Fruit fly (Drosophila melanogaster) whole organism, embryonic: ENCODE data around the gene Trmt6.

Experiments used
- Asciz ChIP-seq: fragments of 200-800 bp; sonication (Bioruptor generic); optimal IDR thresholded peaks from 2 replicates; lab custom pipeline; 2017; ENCODE audit warnings: missing biosample characterization, mild to moderate bottlenecking, missing genetic modification characterization, missing genetic modification reagents
- CG10543 ChIP-seq: fragments of 200-800 bp; sonication (Bioruptor generic); optimal IDR thresholded peaks from 3 replicates; lab custom pipeline; 2017; ENCODE audit warnings: missing biosample characterization, mild to moderate bottlenecking, missing genetic modification characterization, moderate library complexity
- CG10979 ChIP-seq: fragments of 200-800 bp; sonication (Bioruptor generic); optimal IDR thresholded peaks from 2 replicates; lab custom pipeline; 2018; ENCODE audit warnings: missing biosample characterization, mild to moderate bottlenecking, missing genetic modification characterization, moderate library complexity
- CG12104 ChIP-seq: fragments of 200-800 bp; sonication (Bioruptor generic); optimal IDR thresholded peaks from 3 replicates; lab custom pipeline; 2016; ENCODE audit warnings: missing biosample characterization, missing genetic modification characterization
- CG12155 ChIP-seq: fragments of 200-800 bp; sonication (Bioruptor generic); optimal IDR thresholded peaks from 3 replicates; lab custom pipeline; 2016; ENCODE audit warnings: missing biosample characterization, missing genetic modification characterization
- CG12942 ChIP-seq: fragments of 200-800 bp; sonication (Bioruptor generic); optimal IDR thresholded peaks from 3 replicates; lab custom pipeline; 2016; ENCODE audit warnings: missing biosample characterization, missing genetic modification characterization
- CG13894 ChIP-seq: fragments of 200-800 bp; sonication (Bioruptor generic); optimal IDR thresholded peaks from 3 replicates; lab custom pipeline; 2018; ENCODE audit warnings: missing biosample characterization, mild to moderate bottlenecking, missing genetic modification characterization, moderate library complexity
- CG15479 ChIP-seq: fragments of 200-800 bp; sonication (Bioruptor generic); optimal IDR thresholded peaks from 3 replicates; lab custom pipeline; 2019; ENCODE audit warnings: missing biosample characterization, mild to moderate bottlenecking, missing genetic modification characterization, moderate library complexity
- CG17385 ChIP-seq: fragments of 200-800 bp; sonication (Bioruptor generic); optimal IDR thresholded peaks from 3 replicates; lab custom pipeline; 2018; ENCODE audit warnings: missing biosample characterization, mild to moderate bottlenecking, missing genetic modification characterization
- CG1832 ChIP-seq: fragments of 200-800 bp; sonication (Bioruptor generic); optimal IDR thresholded peaks from 2 replicates; lab custom pipeline; 2017; ENCODE audit warnings: missing biosample characterization, mild to moderate bottlenecking, missing genetic modification characterization, inconsistent platforms
- CG32532 ChIP-seq: fragments of 200-800 bp; sonication (Bioruptor generic); IDR thresholded peaks from 2 replicates; pipeline ENCODE4 v1.3.6; 2022; ENCODE audit warnings: missing biosample characterization, missing genetic modification characterization
- CG34376 ChIP-seq: fragments of 200-800 bp; sonication (Bioruptor generic); optimal IDR thresholded peaks from 2 replicates; lab custom pipeline; 2018; ENCODE audit warnings: missing biosample characterization, mild to moderate bottlenecking, missing genetic modification characterization
- CG3995 ChIP-seq: fragments of 200-800 bp; sonication (Bioruptor generic); optimal IDR thresholded peaks from 3 replicates; lab custom pipeline; 2016; ENCODE audit warnings: missing biosample characterization, missing genetic modification characterization
- CG6272 ChIP-seq: fragments of 200-800 bp; sonication (Bioruptor generic); IDR thresholded peaks from 2 replicates; pipeline ENCODE4 v1.3.6; 2022; ENCODE audit warnings: missing biosample characterization, missing genetic modification characterization
- CG7357 ChIP-seq: fragments of 200-800 bp; sonication (Bioruptor generic); IDR thresholded peaks from 3 replicates; pipeline ENCODE4 v1.3.6; 2022; ENCODE audit warnings: missing biosample characterization, missing genetic modification characterization
- CG8359 ChIP-seq: fragments of 200-800 bp; sonication (Bioruptor generic); optimal IDR thresholded peaks from 2 replicates; lab custom pipeline; 2017; ENCODE audit warnings: missing biosample characterization, mild to moderate bottlenecking, missing genetic modification characterization, borderline replicate concordance
- CTCF ChIP-seq: fragments of 200-800 bp; sonication (Bioruptor generic); optimal IDR thresholded peaks from 2 replicates; lab custom pipeline; 2017; ENCODE audit warnings: missing biosample characterization, mild to moderate bottlenecking, missing genetic modification characterization, moderate library complexity
- Ets65A ChIP-seq: fragments of 200-800 bp; sonication (Bioruptor generic); peaks from one replicate; lab custom pipeline; 2016; ENCODE audit warnings: missing biosample characterization, missing genetic modification characterization
- HLHmδ ChIP-seq: fragments of 200-800 bp; sonication (Bioruptor generic); optimal IDR thresholded peaks from 2 replicates; lab custom pipeline; 2018; ENCODE audit warnings: missing biosample characterization, mild to moderate bottlenecking, missing genetic modification characterization, moderate library complexity
- HmgD ChIP-seq: fragments of 200-800 bp; sonication (Bioruptor generic); optimal IDR thresholded peaks from 3 replicates; lab custom pipeline; 2016; ENCODE audit warnings: missing biosample characterization, missing genetic modification characterization
- Ravus ChIP-seq: fragments of 200-800 bp; sonication (Bioruptor generic); IDR thresholded peaks from 2 replicates; pipeline ENCODE4 v1.3.6; 2022; ENCODE audit warnings: missing biosample characterization, missing genetic modification characterization
- Stat92E ChIP-seq, 3 experiments: fragments of >200 bp in 2 of 3; fragments of 200-800 bp in 1 of 3; sonication (Bioruptor generic) in 1 of 3; optimal IDR thresholded peaks; 2 replicates each; lab custom pipeline; 2017 to 2019; ENCODE audit warnings: missing biosample characterization in 3 of 3, missing genetic modification characterization in 3 of 3, mild to moderate bottlenecking in 1 of 3, moderate library complexity in 1 of 3
- Tbp ChIP-seq: fragments of >200 bp; optimal IDR thresholded peaks from 2 replicates; lab custom pipeline; 2018; ENCODE audit warnings: missing biosample characterization, missing genetic modification characterization
- Trl ChIP-seq, 3 experiments: fragments of >200 bp in 2 of 3; fragments of 200-800 bp in 1 of 3; sonication (Bioruptor generic) in 1 of 3; optimal IDR thresholded peaks; 2 replicates in 1 of 3; 3 replicates in 2 of 3; lab custom pipeline; 2016 to 2017; ENCODE audit warnings: missing biosample characterization in 1 of 3, missing genetic modification characterization in 1 of 3
- ab ChIP-seq: fragments of 200-800 bp; sonication (Bioruptor generic); optimal IDR thresholded peaks from 2 replicates; lab custom pipeline; 2016; ENCODE audit warnings: missing biosample characterization, missing genetic modification characterization
- ap ChIP-seq: fragments of 200-800 bp; sonication (Bioruptor generic); IDR thresholded peaks from 2 replicates; pipeline ENCODE4 v1.3.6; 2022; ENCODE audit warnings: missing biosample characterization, missing genetic modification characterization
- ara ChIP-seq: fragments of 200-800 bp; sonication (Bioruptor generic); IDR thresholded peaks from 2 replicates; pipeline ENCODE4 v1.3.6; 2022; ENCODE audit warnings: missing biosample characterization, missing genetic modification characterization
- bcd ChIP-seq: fragments of 200-800 bp; sonication (Bioruptor generic); optimal IDR thresholded peaks from 2 replicates; lab custom pipeline; 2017; ENCODE audit warnings: missing biosample characterization, mild to moderate bottlenecking, missing genetic modification characterization
- bigmax ChIP-seq: fragments of 200-800 bp; sonication (Bioruptor generic); optimal IDR thresholded peaks from 2 replicates; lab custom pipeline; 2018; ENCODE audit warnings: missing biosample characterization, mild to moderate bottlenecking, missing genetic modification characterization
- caup ChIP-seq: fragments of 200-800 bp; sonication (Bioruptor generic); optimal IDR thresholded peaks from 3 replicates; lab custom pipeline; 2017; ENCODE audit warnings: missing biosample characterization, mild to moderate bottlenecking, missing genetic modification characterization, moderate library complexity; ENCODE audit not compliant: severe bottlenecking
- chinmo ChIP-seq: fragments of 200-800 bp; sonication (Bioruptor generic); IDR thresholded peaks from 4 replicates; pipeline ENCODE4 v1.3.6; 2022; ENCODE audit warnings: missing biosample characterization, missing genetic modification characterization; ENCODE audit not compliant: partially characterized antibody
- cwo ChIP-seq: fragments of 200-800 bp; sonication (Bioruptor generic); optimal IDR thresholded peaks from 3 replicates; lab custom pipeline; 2017; ENCODE audit warnings: missing biosample characterization, missing genetic modification characterization, mild to moderate bottlenecking, moderate library complexity, missing genetic modification reagents
- disco-r ChIP-seq: fragments of 200-800 bp; sonication (Bioruptor generic); optimal IDR thresholded peaks from 2 replicates; lab custom pipeline; 2016; ENCODE audit warnings: missing biosample characterization, missing genetic modification characterization
- ewg ChIP-seq: fragments of 200-800 bp; sonication (Bioruptor generic); optimal IDR thresholded peaks from 3 replicates; lab custom pipeline; 2017; ENCODE audit warnings: mild to moderate bottlenecking, missing biosample characterization, missing genetic modification reagents, missing genetic modification characterization
- fd102C ChIP-seq: fragments of 200-800 bp; sonication (Bioruptor generic); optimal IDR thresholded peaks from 2 replicates; lab custom pipeline; 2018; ENCODE audit warnings: missing biosample characterization, mild to moderate bottlenecking, missing genetic modification characterization, moderate library complexity
- fd64A ChIP-seq: fragments of 200-800 bp; sonication (Bioruptor generic); optimal IDR thresholded peaks from 3 replicates; lab custom pipeline; 2018; ENCODE audit warnings: missing biosample characterization, mild to moderate bottlenecking, missing genetic modification characterization
- fd96Cb ChIP-seq: fragments of 200-800 bp; sonication (Bioruptor generic); optimal IDR thresholded peaks from 2 replicates; lab custom pipeline; 2018; ENCODE audit warnings: missing biosample characterization, mild to moderate bottlenecking, missing genetic modification characterization, moderate library complexity
- hb ChIP-seq: fragments of 200-800 bp; sonication (Bioruptor generic); IDR thresholded peaks from 3 replicates; pipeline ENCODE4 v1.3.6; 2022; ENCODE audit warnings: missing biosample characterization, missing genetic modification characterization; ENCODE audit not compliant: partially characterized antibody
- her ChIP-seq: fragments of 200-800 bp; sonication (Bioruptor generic); optimal IDR thresholded peaks from 2 replicates; lab custom pipeline; 2016; ENCODE audit warnings: missing biosample characterization, missing genetic modification characterization
- jigr1 ChIP-seq: fragments of 200-800 bp; sonication (Bioruptor generic); IDR thresholded peaks from 3 replicates; pipeline ENCODE4 v1.3.6; 2022; ENCODE audit warnings: missing biosample characterization, missing genetic modification characterization
- jing ChIP-seq: fragments of 200-800 bp; sonication (Bioruptor generic); optimal IDR thresholded peaks from 2 replicates; lab custom pipeline; 2018; ENCODE audit warnings: missing biosample characterization, mild to moderate bottlenecking, missing genetic modification characterization
- klu ChIP-seq: fragments of 200-800 bp; sonication (Bioruptor generic); IDR thresholded peaks from 2 replicates; pipeline ENCODE4 v1.3.6; 2022; ENCODE audit warnings: missing biosample characterization, missing genetic modification characterization
- lbe ChIP-seq: fragments of 200-800 bp; sonication (Bioruptor generic); optimal IDR thresholded peaks from 2 replicates; lab custom pipeline; 2016; ENCODE audit warnings: missing biosample characterization, mild to moderate bottlenecking, missing genetic modification characterization
- nerfin-1 ChIP-seq: fragments of 200-800 bp; sonication (Bioruptor generic); optimal IDR thresholded peaks from 3 replicates; lab custom pipeline; 2019; ENCODE audit warnings: missing biosample characterization, mild to moderate bottlenecking, missing genetic modification characterization, moderate library complexity
- pros ChIP-seq: fragments of 200-800 bp; sonication (Bioruptor generic); optimal IDR thresholded peaks from 3 replicates; lab custom pipeline; 2019; ENCODE audit warnings: missing biosample characterization, mild to moderate bottlenecking, missing genetic modification characterization, moderate library complexity
- slp2 ChIP-seq: fragments of 200-800 bp; sonication (Bioruptor generic); optimal IDR thresholded peaks from 2 replicates; lab custom pipeline; 2016; ENCODE audit warnings: missing biosample characterization, missing genetic modification characterization
- toy ChIP-seq: fragments of 200-800 bp; sonication (Bioruptor generic); IDR thresholded peaks from 2 replicates; pipeline ENCODE4 v1.3.6; 2022; ENCODE audit warnings: missing biosample characterization, missing genetic modification characterization
- vfl ChIP-seq: fragments of 200-800 bp; sonication (Bioruptor generic); optimal IDR thresholded peaks from 2 replicates; lab custom pipeline; 2016; ENCODE audit warnings: missing biosample characterization, missing genetic modification characterization

The Trmt6 gene

dm6 chr2L:6561463-6562357, at the start of gene Trmt6, which contains the start of gene Ent2 (continued):
- TF ChIP-seq Ravus (GFP tag; lab: Robert Waterston, UW), result peak; percentile 95
- TF ChIP-seq lbe (GFP tag; lab: Kevin White, UChicago), result peak; percentile 91
- TF ChIP-seq ab, result peak; percentile 95
- peak; percentile 93 for TF ChIP-seq CG12942 (GFP tag; lab: Kevin White, UChicago)
- peak; percentile 95 for TF ChIP-seq CG10543 (GFP tag; lab: Kevin White, UChicago)
- TF ChIP-seq slp2 (GFP tag; lab: Kevin White, UChicago), result peak; percentile 96
- no peak for TF ChIP-seq fd102C
- TF ChIP-seq CG17385 (GFP tag; lab: Kevin White, UChicago), result peak; percentile 96
- TF ChIP-seq CG8359 (GFP tag; lab: Kevin White, UChicago), result peak; percentile 9
- peak; percentile 92 for TF ChIP-seq CG3995 (GFP tag; lab: Kevin White, UChicago)
- peak; percentile 34 for TF ChIP-seq pros
- peak; percentile 27 for TF ChIP-seq bigmax (GFP tag; lab: Kevin White, UChicago)
- TF ChIP-seq chinmo (GFP tag; lab: Robert Waterston, UW), result no peak
- peak; percentile 91 for TF ChIP-seq disco-r (GFP tag; lab: Kevin White, UChicago)
- peak; percentile 86 for TF ChIP-seq fd64A (GFP tag; lab: Kevin White, UChicago)
- peak; percentile 88 for TF ChIP-seq CG10979 (tag; lab: Kevin White, UChicago)
- TF ChIP-seq CG13894 (tag; lab: Kevin White, UChicago), result peak; percentile 84
- no peak for TF ChIP-seq HLHmδ (GFP tag; lab: Kevin White, UChicago)
- TF ChIP-seq CG7357 (GFP tag; lab: Robert Waterston, UW), result peak; percentile 94
- TF ChIP-seq vfl, result peak; percentile 93
- peak; percentile 98 for TF ChIP-seq CG6272 (GFP tag; lab: Robert Waterston, UW)
- TF ChIP-seq CG12104 (GFP tag; lab: Kevin White, UChicago), result peak; percentile 85
- TF ChIP-seq Ets65A (GFP tag; lab: Kevin White, UChicago), result peak; percentile 100
- peak; percentile 91 for TF ChIP-seq ewg (GFP tag; lab: Kevin White, UChicago)
- peak; percentile 96 for TF ChIP-seq bcd (GFP tag; lab: Kevin White, UChicago)
- peak; percentile 96 for TF ChIP-seq jigr1 (GFP tag; lab: Robert Waterston, UW)
- TF ChIP-seq Stat92E (GFP tag; optimal IDR thresholded peaks at IDR 0.05; lab: Kevin White, UChicago), result peak in 1 of 3 experiments; percentile 51
- peak; percentile 94 for TF ChIP-seq her
- TF ChIP-seq CG34376 (GFP tag; lab: Kevin White, UChicago), result peak; percentile 83
- TF ChIP-seq Trl (optimal IDR thresholded peaks at IDR 0.05; lab: Kevin White, UChicago), result no peak
- TF ChIP-seq Trl (GFP tag; optimal IDR thresholded peaks at IDR 0.05; lab: Kevin White, UChicago), result peak; percentile 98
- peak; percentile 95 for TF ChIP-seq klu (GFP tag; lab: Robert Waterston, UW)
- peak; percentile 95 for TF ChIP-seq fd96Cb (tag; lab: Kevin White, UChicago)
- TF ChIP-seq caup (GFP tag; lab: Kevin White, UChicago), result peak; percentile 94
- TF ChIP-seq CTCF (GFP tag; lab: Kevin White, UChicago), result peak; percentile 35
- peak; percentile 97 for TF ChIP-seq ara (GFP tag; lab: Robert Waterston, UW)
- peak; percentile 90 for TF ChIP-seq Asciz (GFP tag; lab: Kevin White, UChicago)
- peak; percentile 96 for TF ChIP-seq CG12155 (GFP tag; lab: Kevin White, UChicago)
- TF ChIP-seq jing (GFP tag; lab: Kevin White, UChicago), result peak; percentile 93
- TF ChIP-seq nerfin-1 (tag; lab: Kevin White, UChicago), result peak; percentile 85
- TF ChIP-seq toy (GFP tag; lab: Robert Waterston, UW), result peak; percentile 95
- TF ChIP-seq CG1832, result no peak
- TF ChIP-seq ap, result peak; percentile 96
- peak; percentile 88 for TF ChIP-seq cwo (GFP tag; lab: Kevin White, UChicago)
- no peak for TF ChIP-seq hb
- peak; percentile 9 for TF ChIP-seq CG15479 (GFP tag; lab: Kevin White, UChicago)
- TF ChIP-seq HmgD, result peak; percentile 96
- TF ChIP-seq CG32532 (GFP tag; lab: Robert Waterston, UW), result peak; percentile 98
- no peak for TF ChIP-seq Tbp (GFP tag; lab: Kevin White, UChicago)
